Fruit fly (Drosophila melanogaster) whole organism, pupa: ENCODE measurements around the gene gcm2.

Source experiments
- CG10348 ChIP-seq: fragments of 200-800 bp; sonication (Bioruptor generic); IDR thresholded peaks from 2 replicates; pipeline ENCODE4 v1.3.6; 2022; ENCODE audit warnings: missing biosample characterization, missing genetic modification characterization
- CG12605 ChIP-seq: fragments of 200-800 bp; sonication (Bioruptor generic); IDR thresholded peaks from 2 replicates; pipeline ENCODE4 v1.3.6; 2022; ENCODE audit warnings: missing biosample characterization, missing genetic modification characterization
- CG13204 ChIP-seq: fragments of 200-800 bp; sonication (Bioruptor generic); optimal IDR thresholded peaks from 2 replicates; lab custom pipeline; 2018; ENCODE audit warnings: missing biosample characterization, mild to moderate bottlenecking, missing genetic modification characterization, moderate library complexity
- CG14655 ChIP-seq: fragments of 200-800 bp; sonication (Bioruptor generic); optimal IDR thresholded peaks from 3 replicates; lab custom pipeline; 2017; ENCODE audit warnings: mild to moderate bottlenecking, missing biosample characterization, missing genetic modification reagents, missing genetic modification characterization
- CG15710 ChIP-seq: fragments of 200-800 bp; sonication (Bioruptor generic); optimal IDR thresholded peaks from 2 replicates; lab custom pipeline; 2018; ENCODE audit warnings: missing biosample characterization, mild to moderate bottlenecking, missing genetic modification characterization, moderate library complexity
- CG17806 ChIP-seq: fragments of 200-800 bp; sonication (Bioruptor generic); optimal IDR thresholded peaks from 2 replicates; lab custom pipeline; 2018; ENCODE audit warnings: missing biosample characterization, mild to moderate bottlenecking, missing genetic modification characterization, moderate library complexity
- CG32121 ChIP-seq: fragments of 200-800 bp; sonication (Bioruptor generic); IDR thresholded peaks from 2 replicates; pipeline ENCODE4 v1.3.6; 2022; ENCODE audit warnings: missing biosample characterization, missing genetic modification characterization
- CG34367 ChIP-seq: fragments of 200-800 bp; sonication (Bioruptor generic); optimal IDR thresholded peaks from 2 replicates; lab custom pipeline; 2018; ENCODE audit warnings: missing biosample characterization, mild to moderate bottlenecking, missing genetic modification characterization
- CG4496 ChIP-seq: fragments of 200-800 bp; sonication (Bioruptor generic); IDR thresholded peaks from 3 replicates; pipeline ENCODE4 v1.3.6; 2022; ENCODE audit warnings: missing biosample characterization, missing genetic modification characterization
- CG8159 ChIP-seq: fragments of 200-800 bp; sonication (Bioruptor generic); optimal IDR thresholded peaks from 3 replicates; lab custom pipeline; 2018; ENCODE audit warnings: missing biosample characterization, mild to moderate bottlenecking, missing genetic modification characterization, moderate library complexity
- CG8301 ChIP-seq: fragments of 200-800 bp; sonication (Bioruptor generic); optimal IDR thresholded peaks from 2 replicates; lab custom pipeline; 2018; ENCODE audit warnings: missing biosample characterization, mild to moderate bottlenecking, missing genetic modification characterization
- CG9948 ChIP-seq: fragments of 200-800 bp; sonication (Bioruptor generic); optimal IDR thresholded peaks from 2 replicates; lab custom pipeline; 2018; ENCODE audit warnings: missing biosample characterization, mild to moderate bottlenecking, missing genetic modification characterization, moderate library complexity
- D1 ChIP-seq: fragments of 200-800 bp; sonication (Bioruptor generic); optimal IDR thresholded peaks from 2 replicates; lab custom pipeline; 2018; ENCODE audit warnings: missing biosample characterization, mild to moderate bottlenecking, missing genetic modification characterization, moderate library complexity
- EcR ChIP-seq: fragments of 200-800 bp; sonication (Bioruptor generic); optimal IDR thresholded peaks from 3 replicates; lab custom pipeline; 2019; ENCODE audit warnings: missing biosample characterization, missing genetic modification characterization, mild to moderate bottlenecking, moderate library complexity, missing genetic modification reagents
- Ets98B ChIP-seq: fragments of 200-800 bp; sonication (Bioruptor generic); IDR thresholded peaks from 2 replicates; pipeline ENCODE4 v1.3.6; 2022; ENCODE audit warnings: missing biosample characterization, missing genetic modification characterization
- Pif1A ChIP-seq: fragments of 200-800 bp; sonication (Bioruptor generic); optimal IDR thresholded peaks from 3 replicates; lab custom pipeline; 2016; ENCODE audit warnings: missing biosample characterization, missing genetic modification characterization
- Pif1B ChIP-seq: fragments of 200-800 bp; sonication (Bioruptor generic); optimal IDR thresholded peaks from 3 replicates; lab custom pipeline; 2016; ENCODE audit warnings: missing biosample characterization, missing genetic modification characterization
- Snoo ChIP-seq: fragments of 200-800 bp; sonication (Bioruptor generic); optimal IDR thresholded peaks from 3 replicates; lab custom pipeline; 2017; ENCODE audit warnings: missing biosample characterization, mild to moderate bottlenecking, missing genetic modification characterization, inconsistent platforms
- fd96Ca ChIP-seq: fragments of 200-800 bp; sonication (Bioruptor generic); IDR thresholded peaks from 3 replicates; pipeline ENCODE4 v1.3.6; 2022; ENCODE audit warnings: missing biosample characterization, missing genetic modification characterization
- gl ChIP-seq: fragments of 200-800 bp; sonication (Bioruptor generic); optimal IDR thresholded peaks from 2 replicates; lab custom pipeline; 2018; ENCODE audit warnings: missing biosample characterization, mild to moderate bottlenecking, missing genetic modification characterization
- rn ChIP-seq: fragments of 200-800 bp; sonication (Bioruptor generic); IDR thresholded peaks from 2 replicates; pipeline ENCODE4 v1.3.6; 2022; ENCODE audit warnings: missing biosample characterization, missing genetic modification characterization

Gene gcm2

dm6 chr2L:9625185-9625584 lies 16.8 kb downstream of the gcm2 start, which contains the start of gene CG31882:
TSS of gene CG31882 (minus strand) at chr2L:9625285.
- TF ChIP-seq CG32121 (GFP tag; lab: Robert Waterston, UW) (no peak), Pif1B (GFP tag; lab: Kevin White, UChicago) (no peak), rn (no peak), EcR (GFP tag; lab: Kevin White, UChicago) (no peak), Pif1A (GFP tag; lab: Kevin White, UChicago) (no peak), CG12605 (no peak)

dm6 chr2L:9633098-9633497 lies 24.7 kb downstream of the gcm2 start:
- TF ChIP-seq Ets98B (GFP tag; lab: Robert Waterston, UW) (peak; percentile 33; the same call in 1 of the 2 replicates), CG14655 (GFP tag; lab: Kevin White, UChicago) (no peak), CG8301 (tag; lab: Kevin White, UChicago) (no peak), CG15710 (tag; lab: Kevin White, UChicago) (no peak)

- TF ChIP-seq D1 (tag; lab: Kevin White, UChicago), result peak; percentile 59
- peak; percentile 27 for TF ChIP-seq CG34367
- peak; percentile 50 for TF ChIP-seq EcR (GFP tag; lab: Kevin White, UChicago)
- TF ChIP-seq CG17806 (tag; lab: Kevin White, UChicago), result peak; percentile 81
- TF ChIP-seq CG4496 (GFP tag; lab: Robert Waterston, UW), result peak; percentile 73
- TF ChIP-seq CG9948 (tag; lab: Kevin White, UChicago), result peak; percentile 60
- TF ChIP-seq Snoo (tag; lab: Kevin White, UChicago), result peak; percentile 77
- TF ChIP-seq rn, result peak; percentile 49; the same call in 1 of the 2 replicates
- TF ChIP-seq CG13204 (GFP tag; lab: Kevin White, UChicago), result peak; percentile 27
- peak; percentile 82 for TF ChIP-seq CG12605
- peak; percentile 77 for TF ChIP-seq Ets98B (GFP tag; lab: Robert Waterston, UW)
- no peak for TF ChIP-seq gl (tag; lab: Kevin White, UChicago)
- peak; percentile 73 for TF ChIP-seq Pif1B (GFP tag; lab: Kevin White, UChicago)
- TF ChIP-seq CG32121 (GFP tag; lab: Robert Waterston, UW), result peak; percentile 83
- TF ChIP-seq fd96Ca (GFP tag; lab: Robert Waterston, UW), result peak; percentile 73
- TF ChIP-seq Pif1A (GFP tag; lab: Kevin White, UChicago), result peak; percentile 77
- TF ChIP-seq CG10348 (GFP tag; lab: Robert Waterston, UW), result 0 out of 2 replicates have a peak, but pooled peaks have one; percentile 11
- TF ChIP-seq CG15710 (tag; lab: Kevin White, UChicago), result peak; percentile 58
- peak; percentile 78 for TF ChIP-seq CG14655 (GFP tag; lab: Kevin White, UChicago)
- TF ChIP-seq CG8159, result peak; percentile 85
- peak; percentile 69 for TF ChIP-seq CG8301 (tag; lab: Kevin White, UChicago)
- TF ChIP-seq, all 21 proteins: peak for 20
Observed at dm6 chr2L:9633811-9634436, 25.6 kb downstream of the gcm2 start, which contains the start of gene Apoltp. TSS of gene Apoltp (plus strand) at chr2L:9634179.

dm6 chr2L:9656300-9656699 lies 47.9 kb downstream of the gcm2 start, which contains the start of gene CG33299:
TSS of gene CG33299 (plus strand) at chr2L:9656600.
- no peak for TF ChIP-seq rn
- TF ChIP-seq Ets98B (GFP tag; lab: Robert Waterston, UW), result no peak
- no peak for TF ChIP-seq CG12605
- TF ChIP-seq Snoo (tag; lab: Kevin White, UChicago), result no peak
- TF ChIP-seq Pif1A (GFP tag; lab: Kevin White, UChicago), result no peak
- TF ChIP-seq CG8159, result no peak
- no peak for TF ChIP-seq CG15710 (tag; lab: Kevin White, UChicago)
- TF ChIP-seq D1 (tag; lab: Kevin White, UChicago), result no peak
- no peak for TF ChIP-seq gl (tag; lab: Kevin White, UChicago)
- no peak for TF ChIP-seq Pif1B (GFP tag; lab: Kevin White, UChicago)
- TF ChIP-seq CG32121 (GFP tag; lab: Robert Waterston, UW), result no peak
- no peak for TF ChIP-seq CG13204 (GFP tag; lab: Kevin White, UChicago)
- TF ChIP-seq CG17806 (tag; lab: Kevin White, UChicago), result no peak
- no peak for TF ChIP-seq CG9948 (tag; lab: Kevin White, UChicago)
- no peak for TF ChIP-seq CG14655 (GFP tag; lab: Kevin White, UChicago)
- TF ChIP-seq CG4496 (GFP tag; lab: Robert Waterston, UW), result no peak
- no peak for TF ChIP-seq EcR (GFP tag; lab: Kevin White, UChicago)
- no peak for TF ChIP-seq CG10348 (GFP tag; lab: Robert Waterston, UW)
- TF ChIP-seq fd96Ca (GFP tag; lab: Robert Waterston, UW), result no peak

- TF ChIP-seq rn (no peak), EcR (GFP tag; lab: Kevin White, UChicago) (no peak), CG34367 (no peak), CG32121 (GFP tag; lab: Robert Waterston, UW) (no peak), fd96Ca (GFP tag; lab: Robert Waterston, UW) (no peak), CG4496 (GFP tag; lab: Robert Waterston, UW) (no peak), Ets98B (GFP tag; lab: Robert Waterston, UW) (no peak), D1 (tag; lab: Kevin White, UChicago) (no peak), CG12605 (no peak)
Observed at dm6 chr2L:9657269-9658191, 49.2 kb downstream of the gcm2 start.
